Fruit fly (Drosophila melanogaster) whole organism, prepupa: ENCODE measurements around the gene CG33269.

Experiments
- CG10631 ChIP-seq: fragments of 200-800 bp; sonication (Bioruptor generic); optimal IDR thresholded peaks from 2 replicates; lab custom pipeline; 2016; ENCODE audit warnings: missing biosample characterization, missing genetic modification characterization
- CG10669 ChIP-seq: fragments of 200-800 bp; sonication (Bioruptor generic); optimal IDR thresholded peaks from 3 replicates; lab custom pipeline; 2018; ENCODE audit warnings: missing biosample characterization, mild to moderate bottlenecking, missing genetic modification characterization, moderate library complexity
- CG11294 ChIP-seq: fragments of 200-800 bp; sonication (Bioruptor generic); IDR thresholded peaks from 2 replicates; pipeline ENCODE4 v1.3.6; 2022; ENCODE audit warnings: missing biosample characterization, missing genetic modification characterization
- CG15336 ChIP-seq: fragments of 200-800 bp; sonication (Bioruptor generic); IDR thresholded peaks from 2 replicates; pipeline ENCODE4 v1.3.6; 2022; ENCODE audit warnings: missing biosample characterization, missing genetic modification characterization
- CG1621 ChIP-seq: fragments of 200-800 bp; sonication (Bioruptor generic); optimal IDR thresholded peaks from 3 replicates; lab custom pipeline; 2018; ENCODE audit warnings: missing biosample characterization, mild to moderate bottlenecking, missing genetic modification characterization
- CG31627 ChIP-seq: fragments of 200-800 bp; sonication (Bioruptor generic); optimal IDR thresholded peaks from 3 replicates; lab custom pipeline; 2016; ENCODE audit warnings: missing biosample characterization, missing genetic modification characterization
- CG32006 ChIP-seq: fragments of 200-800 bp; sonication (Bioruptor generic); optimal IDR thresholded peaks from 3 replicates; lab custom pipeline; 2017; ENCODE audit warnings: missing biosample characterization, mild to moderate bottlenecking, missing genetic modification characterization
- CG34406 ChIP-seq: fragments of 200-800 bp; sonication (Bioruptor generic); optimal IDR thresholded peaks from 3 replicates; lab custom pipeline; 2016; ENCODE audit warnings: missing biosample characterization, missing genetic modification characterization
- CG3919 ChIP-seq: fragments of 200-800 bp; sonication (Bioruptor generic); optimal IDR thresholded peaks from 3 replicates; lab custom pipeline; 2016; ENCODE audit warnings: missing biosample characterization, missing genetic modification characterization
- CG4318 ChIP-seq: fragments of 200-800 bp; sonication (Bioruptor generic); optimal IDR thresholded peaks from 3 replicates; lab custom pipeline; 2017; ENCODE audit warnings: missing biosample characterization, mild to moderate bottlenecking, missing genetic modification characterization
- CG6163 ChIP-seq: fragments of 200-800 bp; sonication (Bioruptor generic); IDR thresholded peaks from 3 replicates; pipeline ENCODE4 v1.3.6; 2022; ENCODE audit warnings: missing biosample characterization, missing genetic modification characterization
- CG6276 ChIP-seq: fragments of 200-800 bp; sonication (Bioruptor generic); optimal IDR thresholded peaks from 2 replicates; lab custom pipeline; 2017; ENCODE audit warnings: missing biosample characterization, mild to moderate bottlenecking, missing genetic modification characterization
- CG6792 ChIP-seq: fragments of 200-800 bp; sonication (Bioruptor generic); optimal IDR thresholded peaks from 3 replicates; lab custom pipeline; 2016; ENCODE audit warnings: missing biosample characterization, missing genetic modification characterization
- CG6808 ChIP-seq: fragments of 200-800 bp; sonication (Bioruptor generic); optimal IDR thresholded peaks from 3 replicates; lab custom pipeline; 2017; ENCODE audit warnings: missing biosample characterization, missing genetic modification characterization, mild to moderate bottlenecking, moderate library complexity, missing genetic modification reagents
- CG6854 ChIP-seq: fragments of 200-800 bp; sonication (Bioruptor generic); optimal IDR thresholded peaks from 2 replicates; lab custom pipeline; 2017; ENCODE audit warnings: missing biosample characterization, mild to moderate bottlenecking, missing genetic modification characterization
- CG8119 ChIP-seq: fragments of 200-800 bp; sonication (Bioruptor generic); IDR thresholded peaks from 3 replicates; pipeline ENCODE4 v1.3.6; 2022; ENCODE audit warnings: missing biosample characterization, missing genetic modification characterization
- CG8319 ChIP-seq: fragments of 200-800 bp; sonication (Bioruptor generic); optimal IDR thresholded peaks from 3 replicates; lab custom pipeline; 2016; ENCODE audit warnings: missing biosample characterization, missing genetic modification characterization
- CG8632 ChIP-seq: fragments of 200-800 bp; sonication (Bioruptor generic); optimal IDR thresholded peaks from 3 replicates; lab custom pipeline; 2016; ENCODE audit warnings: missing biosample characterization, missing genetic modification characterization
- CG9139 ChIP-seq: fragments of 200-800 bp; sonication (Bioruptor generic); optimal IDR thresholded peaks from 3 replicates; lab custom pipeline; 2017; ENCODE audit warnings: missing biosample characterization, mild to moderate bottlenecking, missing genetic modification characterization
- Eip75B ChIP-seq: fragments of 200-800 bp; sonication (Bioruptor generic); optimal IDR thresholded peaks from 3 replicates; lab custom pipeline; 2016; ENCODE audit warnings: missing biosample characterization, missing genetic modification characterization
- Eip78C ChIP-seq: fragments of 200-800 bp; sonication (Bioruptor generic); peaks from one replicate; lab custom pipeline; 2016; ENCODE audit warnings: missing biosample characterization, missing genetic modification characterization
- Eip93F ChIP-seq: fragments of 200-800 bp; sonication (Bioruptor generic); optimal IDR thresholded peaks from 2 replicates; lab custom pipeline; 2016; ENCODE audit warnings: missing biosample characterization, mild to moderate bottlenecking, missing genetic modification characterization
- Ets21C ChIP-seq: fragments of 200-800 bp; sonication (Bioruptor generic); optimal IDR thresholded peaks from 3 replicates; lab custom pipeline; 2016; ENCODE audit warnings: missing biosample characterization, missing genetic modification characterization
- Ets96B ChIP-seq: fragments of 200-800 bp; optimal IDR thresholded peaks from 2 replicates; lab custom pipeline; 2019; ENCODE audit warnings: missing biosample characterization, mild to moderate bottlenecking, missing genetic modification characterization, moderate library complexity
- Gug ChIP-seq: fragments of 200-800 bp; sonication (Bioruptor generic); IDR thresholded peaks from 2 replicates; pipeline ENCODE4 v1.3.6; 2022; ENCODE audit warnings: missing biosample characterization, missing genetic modification characterization
- Hr38 ChIP-seq: sonication (Bioruptor generic); optimal IDR thresholded peaks from 2 replicates; lab custom pipeline; 2016; ENCODE audit warnings: missing biosample characterization, missing genetic modification characterization
- Hr4 ChIP-seq: fragments of 200-800 bp; sonication (Bioruptor generic); optimal IDR thresholded peaks from 3 replicates; lab custom pipeline; 2016; ENCODE audit warnings: missing biosample characterization, missing genetic modification characterization
- OdsH ChIP-seq: fragments of 200-800 bp; sonication (Bioruptor generic); optimal IDR thresholded peaks from 3 replicates; lab custom pipeline; 2016; ENCODE audit warnings: missing biosample characterization, missing genetic modification characterization
- Smox ChIP-seq: fragments of 200-800 bp; sonication (Bioruptor generic); optimal IDR thresholded peaks from 3 replicates; lab custom pipeline; 2016; ENCODE audit warnings: missing biosample characterization, missing genetic modification characterization
- Sox102F ChIP-seq: fragments of 200-800 bp; sonication (Bioruptor generic); optimal IDR thresholded peaks from 2 replicates; lab custom pipeline; 2016; ENCODE audit warnings: missing biosample characterization, mild to moderate bottlenecking, missing genetic modification characterization
- Sox14 ChIP-seq: fragments of 200-800 bp; sonication (Bioruptor generic); optimal IDR thresholded peaks from 3 replicates; lab custom pipeline; 2016; ENCODE audit warnings: missing biosample characterization, missing genetic modification characterization
- achi ChIP-seq: fragments of 200-800 bp; sonication (Bioruptor generic); optimal IDR thresholded peaks from 3 replicates; lab custom pipeline; 2016; ENCODE audit warnings: missing biosample characterization, missing genetic modification characterization
- acj6 ChIP-seq: fragments of 200-800 bp; sonication (Bioruptor generic); optimal IDR thresholded peaks from 3 replicates; lab custom pipeline; 2016; ENCODE audit warnings: missing biosample characterization, missing genetic modification characterization
- cyc ChIP-seq: fragments of 200-800 bp; sonication (Bioruptor generic); optimal IDR thresholded peaks from 3 replicates; lab custom pipeline; 2016; ENCODE audit warnings: missing biosample characterization, missing genetic modification characterization
- eg ChIP-seq: fragments of 200-800 bp; sonication (Bioruptor generic); IDR thresholded peaks from 3 replicates; pipeline ENCODE4 v1.3.6; 2022; ENCODE audit warnings: missing biosample characterization, missing genetic modification characterization
- esn ChIP-seq: fragments of 200-800 bp; sonication (Bioruptor generic); optimal IDR thresholded peaks from 2 replicates; lab custom pipeline; 2016; ENCODE audit warnings: missing biosample characterization, mild to moderate bottlenecking, missing genetic modification characterization, moderate library complexity
- fd85E ChIP-seq: fragments of 200-800 bp; sonication (Bioruptor generic); optimal IDR thresholded peaks from 3 replicates; lab custom pipeline; 2016; ENCODE audit warnings: missing biosample characterization, missing genetic modification characterization
- fkh ChIP-seq: fragments of 200-800 bp; sonication (Bioruptor generic); optimal IDR thresholded peaks from 3 replicates; lab custom pipeline; 2017; ENCODE audit warnings: missing biosample characterization, mild to moderate bottlenecking, missing genetic modification characterization, moderate library complexity
- pdm3 ChIP-seq: fragments of 200-800 bp; sonication (Bioruptor generic); optimal IDR thresholded peaks from 3 replicates; lab custom pipeline; 2016; ENCODE audit warnings: missing biosample characterization, missing genetic modification characterization
- spab ChIP-seq: fragments of 200-800 bp; sonication (Bioruptor generic); optimal IDR thresholded peaks from 2 replicates; lab custom pipeline; 2017; ENCODE audit warnings: missing biosample characterization, mild to moderate bottlenecking, missing genetic modification characterization, missing genetic modification reagents
- svp ChIP-seq: fragments of 200-800 bp; sonication (Bioruptor generic); peaks from one replicate; lab custom pipeline; 2016; ENCODE audit warnings: missing biosample characterization, missing genetic modification characterization
- vri ChIP-seq: fragments of 200-800 bp; sonication (Bioruptor generic); optimal IDR thresholded peaks from 3 replicates; lab custom pipeline; 2016; ENCODE audit warnings: missing biosample characterization, mild to moderate bottlenecking, missing genetic modification characterization

The CG33269 gene

DNA sequence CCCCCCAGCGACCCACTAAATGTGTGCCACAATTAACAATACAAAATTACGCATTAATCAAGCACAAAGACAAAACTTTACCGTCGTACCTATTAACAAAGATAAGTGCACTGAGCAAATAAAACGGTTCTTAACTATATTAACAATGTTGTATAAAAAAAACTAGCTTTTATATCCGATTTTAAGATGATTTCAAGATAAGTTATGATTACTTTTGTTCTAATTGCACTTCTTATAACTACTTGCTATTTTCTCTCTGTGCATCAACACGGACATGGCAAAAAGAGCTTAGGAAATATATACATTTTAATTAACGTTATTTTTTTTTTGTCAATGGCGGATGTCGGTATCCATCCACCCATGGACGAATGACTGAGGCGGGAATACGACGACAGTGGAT is 45.9 kb downstream of the CG33269 start (continued):
- TF ChIP-seq cyc (peak; percentile 63), Eip78C (GFP tag; lab: Kevin White, UChicago) (peak; percentile 70), CG8319 (GFP tag; lab: Kevin White, UChicago) (no peak), OdsH (GFP tag; lab: Kevin White, UChicago) (peak; percentile 33), CG9139 (GFP tag; lab: Kevin White, UChicago) (no peak), Eip93F (GFP tag; lab: Kevin White, UChicago) (no peak), CG34406 (GFP tag; lab: Kevin White, UChicago) (peak; percentile 1), CG6163 (GFP tag; lab: Robert Waterston, UW) (peak; percentile 79)

DNA sequence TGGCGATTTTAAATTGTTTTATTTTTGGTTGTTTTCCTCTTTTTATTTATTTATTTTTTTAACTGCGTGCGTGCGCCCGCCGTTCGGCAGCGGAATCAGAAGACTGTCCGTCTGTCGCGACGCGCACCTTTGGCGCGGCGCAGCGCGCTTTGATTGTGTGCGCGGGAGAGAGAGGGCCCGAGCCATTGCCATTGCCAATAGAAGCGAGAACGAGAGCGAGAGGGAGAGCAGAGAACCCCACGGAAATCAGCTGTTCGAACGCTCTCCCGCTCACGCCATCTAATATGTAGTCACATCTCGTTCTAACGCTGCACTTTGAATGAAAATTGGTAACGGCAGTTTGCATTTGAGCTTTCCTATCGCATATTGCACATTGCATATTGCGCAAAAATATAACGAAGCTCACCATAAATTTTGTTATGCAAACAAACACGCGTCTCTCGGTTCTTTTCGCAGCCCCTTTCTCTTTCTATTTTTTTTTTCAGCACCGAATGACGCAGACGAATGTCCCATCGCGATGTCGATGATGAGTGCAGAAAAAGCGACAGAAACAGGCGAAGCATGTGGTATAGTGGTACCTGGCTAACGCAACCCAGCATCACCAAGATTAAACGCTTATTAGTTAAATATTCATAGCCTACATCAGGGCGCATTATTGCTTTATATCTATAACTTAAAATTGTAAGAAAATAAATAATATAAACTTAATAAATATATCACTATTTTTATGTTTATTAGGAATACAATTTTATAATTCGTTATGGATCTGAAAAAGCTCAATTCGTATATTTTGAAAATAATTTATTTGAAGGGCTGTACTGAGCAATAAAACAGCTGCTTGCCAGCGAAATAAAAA is 47.4 kb downstream of the CG33269 start:
- TF ChIP-seq CG15336 (peak; percentile 56; the same call in 1 of the 2 replicates), achi (GFP tag; lab: Kevin White, UChicago) (peak; percentile 35), CG11294 (GFP tag; lab: Robert Waterston, UW) (peak; percentile 57), svp (GFP tag; lab: Kevin White, UChicago) (peak; percentile 20), CG6276 (GFP tag; lab: Kevin White, UChicago) (peak; percentile 19), CG10631 (GFP tag; lab: Kevin White, UChicago) (no peak), acj6 (GFP tag; lab: Kevin White, UChicago) (peak; percentile 15), CG8632 (GFP tag; lab: Kevin White, UChicago) (no peak), spab (GFP tag; lab: Kevin White, UChicago) (no peak), CG6163 (GFP tag; lab: Robert Waterston, UW) (peak; percentile 64), CG8119 (GFP tag; lab: Robert Waterston, UW) (peak; percentile 39; the same call in 2 of the 3 replicates), OdsH (GFP tag; lab: Kevin White, UChicago) (peak; percentile 7), CG32006 (GFP tag; lab: Kevin White, UChicago) (peak; percentile 60), Ets21C (GFP tag; lab: Kevin White, UChicago) (no peak), eg (GFP tag; lab: Robert Waterston, UW) (peak; percentile 73), fkh (GFP tag; lab: Kevin White, UChicago) (peak; percentile 18), Hr4 (GFP tag; lab: Kevin White, UChicago) (peak; percentile 16), Hr38 (GFP tag; lab: Kevin White, UChicago) (no peak), vri (peak; percentile 49), pdm3 (GFP tag; lab: Kevin White, UChicago) (peak; percentile 7), Gug (no peak)

DNA sequence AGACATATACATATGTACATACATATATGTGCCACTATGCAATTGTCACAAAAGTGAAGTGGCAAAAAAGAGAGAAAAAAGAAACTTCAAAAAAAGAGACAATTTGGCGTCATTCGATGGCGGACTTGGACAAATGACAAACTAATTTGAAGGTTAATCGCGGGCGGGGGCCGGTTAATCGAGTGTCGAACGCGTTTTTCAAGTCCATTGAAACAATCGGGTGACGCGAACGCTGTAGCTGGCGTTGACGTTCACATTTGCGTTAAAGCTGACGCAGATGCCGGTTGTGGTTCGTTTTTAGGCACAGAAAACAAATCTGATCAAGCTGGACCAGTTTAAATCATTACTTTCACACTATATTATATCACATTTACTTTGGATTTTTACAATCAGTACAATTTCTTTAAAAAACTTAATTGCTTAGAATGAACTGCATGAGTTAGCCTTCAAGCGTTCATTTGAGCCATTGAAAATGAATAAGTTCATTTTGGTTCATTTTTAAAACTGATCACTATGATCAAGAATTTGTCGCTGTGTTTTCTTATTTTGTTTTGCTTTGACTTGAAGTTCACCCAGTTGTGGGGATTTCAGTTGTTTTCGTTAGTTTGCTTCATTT is 48.2 kb downstream of the CG33269 start:
- TF ChIP-seq Eip75B (GFP tag; lab: Kevin White, UChicago) (peak; percentile 43), OdsH (GFP tag; lab: Kevin White, UChicago) (peak; percentile 42), CG3919 (GFP tag; lab: Kevin White, UChicago) (peak; percentile 22), CG15336 (peak; percentile 35; the same call in 1 of the 2 replicates), eg (GFP tag; lab: Robert Waterston, UW) (no peak), CG8119 (GFP tag; lab: Robert Waterston, UW) (peak; percentile 37; the same call in 2 of the 3 replicates), Ets96B (tag; lab: Kevin White, UChicago) (no peak), acj6 (GFP tag; lab: Kevin White, UChicago) (peak; percentile 46), pdm3 (GFP tag; lab: Kevin White, UChicago) (peak; percentile 69), CG6854 (GFP tag; lab: Kevin White, UChicago) (no peak), CG10631 (GFP tag; lab: Kevin White, UChicago) (no peak), Hr38 (GFP tag; lab: Kevin White, UChicago) (no peak), CG10669 (GFP tag; lab: Kevin White, UChicago) (no peak), CG6163 (GFP tag; lab: Robert Waterston, UW) (no peak), CG4318 (peak; percentile 10), Eip93F (GFP tag; lab: Kevin White, UChicago) (no peak), CG8319 (GFP tag; lab: Kevin White, UChicago) (peak; percentile 4), Sox102F (peak; percentile 55), Ets21C (GFP tag; lab: Kevin White, UChicago) (peak; percentile 47), achi (GFP tag; lab: Kevin White, UChicago) (peak; percentile 43), CG1621 (tag; lab: Kevin White, UChicago) (no peak), Eip78C (GFP tag; lab: Kevin White, UChicago) (peak; percentile 79), fkh (GFP tag; lab: Kevin White, UChicago) (no peak), cyc (peak; percentile 25), Sox14 (GFP tag; lab: Kevin White, UChicago) (peak; percentile 47), Gug (no peak), Smox (GFP tag; lab: Kevin White, UChicago) (peak; percentile 61), CG6792 (GFP tag; lab: Kevin White, UChicago) (peak; percentile 33), CG6808 (GFP tag; lab: Kevin White, UChicago) (no peak), fd85E (GFP tag; lab: Kevin White, UChicago) (no peak), CG31627 (GFP tag; lab: Kevin White, UChicago) (peak; percentile 68), esn (GFP tag; lab: Kevin White, UChicago) (peak; percentile 73)
